Worm (Caenorhabditis elegans): ENCODE measurements around the gene col-34.

- TF ChIP-seq tbx-37 (GFP tag; conservative IDR thresholded peaks at IDR 0.05) (no peak), tbx-11 (GFP tag; IDR thresholded peaks at IDR 0.05) (no peak), scrt-1 (GFP tag; IDR thresholded peaks at IDR 0.05) (no peak), pes-1 (GFP tag; IDR thresholded peaks at IDR 0.05) (no peak), ama-1 (optimal IDR thresholded peaks at IDR 0.05) (no peak), ets-7 (tag; optimal IDR thresholded peaks at IDR 0.05) (no peak), hnd-1 (tag; optimal IDR thresholded peaks at IDR 0.05) (no peak), hmbx-1 (tag; optimal IDR thresholded peaks at IDR 0.05) (no peak), F13C5.2 (tag; optimal IDR thresholded peaks at IDR 0.05) (no peak), flt-1 (GFP tag; IDR thresholded peaks at IDR 0.05) (no peak), aly-1 (tag; optimal IDR thresholded peaks at IDR 0.05) (peak; percentile 2), hmg-4 (GFP tag; optimal IDR thresholded peaks at IDR 0.05) (no peak), tra-4 (tag; optimal IDR thresholded peaks at IDR 0.05) (no peak)
Measured at ce11 chrIV:4243830-4244406, 492 bp downstream of the col-34 start.

Measured in whole organism, early embryonic.